Fruit fly (Drosophila melanogaster) whole organism, embryonic: ENCODE measurements around the gene Gale.

Experiments
- Antp ChIP-seq: fragments of 200-800 bp; sonication (Bioruptor generic); optimal IDR thresholded peaks from 3 replicates; lab custom pipeline; 2016; ENCODE audit warnings: missing biosample characterization, missing genetic modification characterization
- Atf-2 ChIP-seq: fragments of 200-800 bp; sonication (Bioruptor generic); optimal IDR thresholded peaks from 2 replicates; lab custom pipeline; 2016; ENCODE audit warnings: missing biosample characterization, missing genetic modification characterization
- CG11093 ChIP-seq: fragments of 200-800 bp; sonication (Bioruptor generic); IDR thresholded peaks from 3 replicates; pipeline ENCODE4 v1.3.6; 2022; ENCODE audit warnings: missing biosample characterization, missing genetic modification characterization
- CG11723 ChIP-seq: fragments of 200-800 bp; sonication (Bioruptor generic); optimal IDR thresholded peaks from 2 replicates; lab custom pipeline; 2017; ENCODE audit warnings: missing biosample characterization, mild to moderate bottlenecking, missing genetic modification characterization
- CG12769 ChIP-seq: fragments of 200-800 bp; sonication (Bioruptor generic); optimal IDR thresholded peaks from 2 replicates; lab custom pipeline; 2019; ENCODE audit warnings: missing biosample characterization, mild to moderate bottlenecking, missing genetic modification characterization, moderate library complexity
- CG15479 ChIP-seq: fragments of 200-800 bp; sonication (Bioruptor generic); optimal IDR thresholded peaks from 3 replicates; lab custom pipeline; 2019; ENCODE audit warnings: missing biosample characterization, mild to moderate bottlenecking, missing genetic modification characterization, moderate library complexity
- CG16813 ChIP-seq: fragments of 200-800 bp; sonication (Bioruptor generic); IDR thresholded peaks from 3 replicates; pipeline ENCODE4 v1.3.6; 2022; ENCODE audit warnings: missing biosample characterization, missing genetic modification characterization; ENCODE audit not compliant: partially characterized antibody
- CG16863 ChIP-seq: fragments of 200-800 bp; sonication (Bioruptor generic); optimal IDR thresholded peaks from 3 replicates; lab custom pipeline; 2016; ENCODE audit warnings: missing biosample characterization, missing genetic modification characterization
- CG17385 ChIP-seq: fragments of 200-800 bp; sonication (Bioruptor generic); optimal IDR thresholded peaks from 3 replicates; lab custom pipeline; 2018; ENCODE audit warnings: missing biosample characterization, mild to moderate bottlenecking, missing genetic modification characterization
- CG17612 ChIP-seq: fragments of 200-800 bp; sonication (Bioruptor generic); IDR thresholded peaks from 2 replicates; pipeline ENCODE4 v1.3.6; 2022; ENCODE audit warnings: missing biosample characterization, missing genetic modification characterization
- CG18476 ChIP-seq: fragments of 200-800 bp; sonication (Bioruptor generic); optimal IDR thresholded peaks from 2 replicates; lab custom pipeline; 2016; ENCODE audit warnings: missing biosample characterization, mild to moderate bottlenecking, missing genetic modification characterization
- CG18599 ChIP-seq: fragments of 200-800 bp; sonication (Bioruptor generic); optimal IDR thresholded peaks from 3 replicates; lab custom pipeline; 2017; ENCODE audit warnings: missing biosample characterization, missing genetic modification characterization, mild to moderate bottlenecking, moderate library complexity, missing genetic modification reagents
- CG3281 ChIP-seq: fragments of 200-800 bp; sonication (Bioruptor generic); optimal IDR thresholded peaks from 3 replicates; lab custom pipeline; 2017; ENCODE audit warnings: missing biosample characterization, mild to moderate bottlenecking, missing genetic modification characterization
- CG4617 ChIP-seq: fragments of 200-800 bp; sonication (Bioruptor generic); optimal IDR thresholded peaks from 3 replicates; lab custom pipeline; 2016; ENCODE audit warnings: missing biosample characterization, missing genetic modification characterization, borderline replicate concordance
- CG6791 ChIP-seq: fragments of 200-800 bp; sonication (Bioruptor generic); IDR thresholded peaks from 3 replicates; pipeline ENCODE4 v1.3.6; 2022; ENCODE audit warnings: missing biosample characterization, missing genetic modification characterization; ENCODE audit not compliant: partially characterized antibody
- CG7556 ChIP-seq: fragments of 200-800 bp; sonication (Bioruptor generic); optimal IDR thresholded peaks from 2 replicates; lab custom pipeline; 2017; ENCODE audit warnings: missing biosample characterization, mild to moderate bottlenecking, missing genetic modification characterization
- CG7786 ChIP-seq: fragments of 200-800 bp; sonication (Bioruptor generic); optimal IDR thresholded peaks from 2 replicates; lab custom pipeline; 2016; ENCODE audit warnings: missing biosample characterization, missing genetic modification characterization
- Dek ChIP-seq: fragments of 200-800 bp; sonication (Bioruptor generic); optimal IDR thresholded peaks from 3 replicates; lab custom pipeline; 2019; ENCODE audit warnings: missing biosample characterization, mild to moderate bottlenecking, missing genetic modification characterization, moderate library complexity
- Dip3 ChIP-seq: fragments of 200-800 bp; sonication (Bioruptor generic); optimal IDR thresholded peaks from 3 replicates; lab custom pipeline; 2016; ENCODE audit warnings: missing biosample characterization, missing genetic modification characterization
- Fer1 ChIP-seq: fragments of 200-800 bp; sonication (Bioruptor generic); optimal IDR thresholded peaks from 2 replicates; lab custom pipeline; 2017; ENCODE audit warnings: missing biosample characterization, mild to moderate bottlenecking, missing genetic modification characterization
- Fer3 ChIP-seq: fragments of 200-800 bp; sonication (Bioruptor generic); optimal IDR thresholded peaks from 2 replicates; lab custom pipeline; 2018; ENCODE audit warnings: missing biosample characterization, mild to moderate bottlenecking, missing genetic modification characterization, moderate library complexity
- H2.0 ChIP-seq: fragments of 200-800 bp; sonication (Bioruptor generic); IDR thresholded peaks from 2 replicates; pipeline ENCODE4 v1.3.6; 2022; ENCODE audit warnings: missing biosample characterization, missing genetic modification characterization
- HHEX ChIP-seq: fragments of 200-800 bp; sonication (Bioruptor generic); optimal IDR thresholded peaks from 3 replicates; lab custom pipeline; 2017; ENCODE audit warnings: missing biosample characterization, mild to moderate bottlenecking, missing genetic modification characterization, missing genetic modification reagents
- Hmx ChIP-seq: fragments of 200-800 bp; sonication (Bioruptor generic); optimal IDR thresholded peaks from 2 replicates; lab custom pipeline; 2016; ENCODE audit warnings: missing biosample characterization, missing genetic modification characterization
- Hr3 ChIP-seq: fragments of 200-800 bp; sonication (Bioruptor generic); optimal IDR thresholded peaks from 3 replicates; lab custom pipeline; 2016; ENCODE audit warnings: missing biosample characterization, missing genetic modification characterization
- Mrtf ChIP-seq: fragments of 200-800 bp; sonication (Bioruptor generic); IDR thresholded peaks from 3 replicates; pipeline ENCODE4 v1.3.6; 2022; ENCODE audit warnings: missing biosample characterization, missing genetic modification characterization
- Nf-YA ChIP-seq: fragments of 200-800 bp; sonication (Bioruptor generic); IDR thresholded peaks from 2 replicates; pipeline ENCODE4 v1.3.6; 2022; ENCODE audit warnings: missing biosample characterization, missing genetic modification characterization
- Sox100B ChIP-seq: fragments of 200-800 bp; sonication (Bioruptor generic); optimal IDR thresholded peaks from 3 replicates; lab custom pipeline; 2018; ENCODE audit warnings: missing biosample characterization, mild to moderate bottlenecking, missing genetic modification characterization
- Spps ChIP-seq: fragments of 200-800 bp; sonication (Bioruptor generic); optimal IDR thresholded peaks from 2 replicates; lab custom pipeline; 2018; ENCODE audit warnings: missing biosample characterization, mild to moderate bottlenecking, missing genetic modification characterization
- YL-1 ChIP-seq: fragments of 200-800 bp; sonication (Bioruptor generic); optimal IDR thresholded peaks from 3 replicates; lab custom pipeline; 2017; ENCODE audit warnings: missing biosample characterization, mild to moderate bottlenecking, missing genetic modification characterization
- chif ChIP-seq, 2 experiments: fragments of 200-800 bp; sonication (Bioruptor generic); optimal IDR thresholded peaks; 3 replicates each; lab custom pipeline; 2016; ENCODE audit warnings: missing biosample characterization in 2 of 2, missing genetic modification characterization in 2 of 2
- dm ChIP-seq: fragments of 200-800 bp; sonication (Bioruptor generic); optimal IDR thresholded peaks from 3 replicates; lab custom pipeline; 2016; ENCODE audit warnings: missing biosample characterization, missing genetic modification characterization
- dmrt11E ChIP-seq: fragments of 200-800 bp; sonication (Bioruptor generic); optimal IDR thresholded peaks from 3 replicates; lab custom pipeline; 2018; ENCODE audit warnings: missing biosample characterization, mild to moderate bottlenecking, missing genetic modification characterization, moderate library complexity
- grau ChIP-seq: fragments of 200-800 bp; optimal IDR thresholded peaks from 3 replicates; lab custom pipeline; 2019; ENCODE audit warnings: missing biosample characterization, mild to moderate bottlenecking, missing genetic modification characterization, moderate library complexity
- hth ChIP-seq: fragments of >200 bp; optimal IDR thresholded peaks from 2 replicates; lab custom pipeline; 2017; ENCODE audit warnings: inconsistent platforms
- lov ChIP-seq, 2 experiments: fragments of 200-800 bp in 1 of 2; fragments of >200 bp in 1 of 2; sonication (Bioruptor generic) in 1 of 2; IDR thresholded peaks in 1 of 2; optimal IDR thresholded peaks in 1 of 2; 2 replicates in 1 of 2; 3 replicates in 1 of 2; pipeline versions ENCODE4 v1.3.6 to Lab custom; 2017 to 2022; ENCODE audit warnings: missing biosample characterization in 1 of 2, missing genetic modification characterization in 1 of 2
- luna ChIP-seq: fragments of 200-800 bp; sonication (Bioruptor generic); optimal IDR thresholded peaks from 2 replicates; lab custom pipeline; 2016; ENCODE audit warnings: missing biosample characterization, missing genetic modification characterization
- oc ChIP-seq: fragments of 200-800 bp; sonication (Bioruptor generic); optimal IDR thresholded peaks from 2 replicates; lab custom pipeline; 2018; ENCODE audit warnings: missing biosample characterization, mild to moderate bottlenecking, missing genetic modification characterization, moderate library complexity
- org-1 ChIP-seq: fragments of 200-800 bp; sonication (Bioruptor generic); optimal IDR thresholded peaks from 2 replicates; lab custom pipeline; 2017; ENCODE audit warnings: missing biosample characterization, missing genetic modification characterization
- p53 ChIP-seq: fragments of 200-800 bp; sonication (Bioruptor generic); optimal IDR thresholded peaks from 2 replicates; lab custom pipeline; 2016; ENCODE audit warnings: missing biosample characterization, missing genetic modification characterization
- pan ChIP-seq, 4 experiments: fragments of >200 bp in 3 of 4; fragments of 200-800 bp in 1 of 4; sonication (Bioruptor generic) in 1 of 4; optimal IDR thresholded peaks in 3 of 4; IDR thresholded peaks in 1 of 4; 2 replicates each; pipeline versions ENCODE4 v1.3.6 to Lab custom; 2017 to 2022; ENCODE audit warnings: missing biosample characterization in 2 of 4, missing genetic modification characterization in 2 of 4, mixed read lengths in 1 of 4
- sob ChIP-seq: fragments of 200-800 bp; sonication (Bioruptor generic); IDR thresholded peaks from 2 replicates; pipeline ENCODE4 v1.3.6; 2022; ENCODE audit warnings: missing biosample characterization, missing genetic modification characterization
- stwl ChIP-seq: fragments of 200-800 bp; sonication (Bioruptor generic); optimal IDR thresholded peaks from 3 replicates; lab custom pipeline; 2018; ENCODE audit warnings: missing biosample characterization, mild to moderate bottlenecking, missing genetic modification characterization, moderate library complexity
- tgo ChIP-seq: fragments of 200-800 bp; sonication (Bioruptor generic); IDR thresholded peaks from 3 replicates; pipeline ENCODE4 v1.3.6; 2022; ENCODE audit warnings: missing biosample characterization, missing genetic modification characterization
- toy ChIP-seq: fragments of 200-800 bp; sonication (Bioruptor generic); IDR thresholded peaks from 2 replicates; pipeline ENCODE4 v1.3.6; 2022; ENCODE audit warnings: missing biosample characterization, missing genetic modification characterization
- trh ChIP-seq: fragments of 200-800 bp; sonication (Bioruptor generic); optimal IDR thresholded peaks from 2 replicates; lab custom pipeline; 2016; ENCODE audit warnings: missing biosample characterization, missing genetic modification characterization
- wdn ChIP-seq: fragments of 200-800 bp; sonication (Bioruptor generic); IDR thresholded peaks from 2 replicates; pipeline ENCODE4 v1.3.6; 2022; ENCODE audit warnings: missing biosample characterization, missing genetic modification characterization
- zfh1 ChIP-seq: fragments of 200-800 bp; sonication (Bioruptor generic); IDR thresholded peaks from 3 replicates; pipeline ENCODE4 v1.3.6; 2022; ENCODE audit warnings: missing biosample characterization, missing genetic modification characterization

Gene Gale

dm6 chr3L:621097-621967 lies 27.0 kb upstream of the Gale start (continued):
- TF ChIP-seq CG11093 (GFP tag; lab: Robert Waterston, UW) (peak; percentile 35; the same call in 1 of the 3 replicates), toy (GFP tag; lab: Robert Waterston, UW) (no peak), CG3281 (GFP tag; lab: Kevin White, UChicago) (no peak), CG4617 (GFP tag; lab: Kevin White, UChicago) (peak; percentile 76), H2.0 (peak; percentile 57), grau (tag; lab: Kevin White, UChicago) (peak; percentile 77), Spps (peak; percentile 84), Hr3 (GFP tag; lab: Kevin White, UChicago) (peak; percentile 70), Fer1 (peak; percentile 4), Fer3 (tag; lab: Kevin White, UChicago) (peak; percentile 5), Nf-YA (GFP tag; lab: Robert Waterston, UW) (no peak), CG17612 (GFP tag; lab: Robert Waterston, UW) (no peak), HHEX (GFP tag; lab: Kevin White, UChicago) (peak; percentile 28), lov (optimal IDR thresholded peaks at IDR 0.05; lab: Kevin White, UChicago) (no peak), lov (GFP tag; IDR thresholded peaks at IDR 0.05; lab: Robert Waterston, UW) (peak; percentile 93), Hmx (GFP tag; lab: Kevin White, UChicago) (no peak), trh (GFP tag; lab: Kevin White, UChicago) (peak; percentile 38), CG11723 (peak; percentile 65), CG18476 (GFP tag; lab: Kevin White, UChicago) (peak; percentile 68), CG16863 (GFP tag; lab: Kevin White, UChicago) (peak; percentile 73), YL-1 (GFP tag; lab: Kevin White, UChicago) (peak; percentile 36), Sox100B (peak; percentile 57), p53 (GFP tag; lab: Kevin White, UChicago) (no peak), oc (tag; lab: Kevin White, UChicago) (peak; percentile 80), Dek (tag; lab: Kevin White, UChicago) (no peak), Antp (peak; percentile 54), CG12769 (peak; percentile 21), pan (optimal IDR thresholded peaks at IDR 0.05; lab: Kevin White, UChicago) (no peak), pan (GFP tag; optimal IDR thresholded peaks at IDR 0.05 in 1 of 2, IDR thresholded peaks at IDR 0.05 in 1 of 2) (peak in 1 of 2 experiments; percentile 49), luna (GFP tag; lab: Kevin White, UChicago) (no peak), CG6791 (GFP tag; lab: Robert Waterston, UW) (no peak), CG18599 (GFP tag; lab: Kevin White, UChicago) (peak; percentile 7), CG7786 (peak; percentile 47), Mrtf (no peak), org-1 (GFP tag; lab: Kevin White, UChicago) (peak; percentile 77), chif (GFP tag; optimal IDR thresholded peaks at IDR 0.05; lab: Kevin White, UChicago) (peak; percentile 57 to 92), CG7556 (GFP tag; lab: Kevin White, UChicago) (peak; percentile 80), CG17385 (GFP tag; lab: Kevin White, UChicago) (peak; percentile 61), dm (peak; percentile 10), Dip3 (GFP tag; lab: Kevin White, UChicago) (no peak), CG15479 (GFP tag; lab: Kevin White, UChicago) (peak; percentile 92), stwl (peak; percentile 73), zfh1 (GFP tag; lab: Robert Waterston, UW) (peak; percentile 92), hth (lab: Kevin White, UChicago) (no peak), Atf-2 (GFP tag; lab: Kevin White, UChicago) (peak; percentile 64), sob (peak; percentile 60; the same call in 1 of the 2 replicates), wdn (GFP tag; lab: Robert Waterston, UW) (no peak), dmrt11E (tag; lab: Kevin White, UChicago) (peak; percentile 97), tgo (GFP tag; lab: Robert Waterston, UW) (peak; percentile 63; the same call in 1 of the 3 replicates), CG16813 (GFP tag; lab: Robert Waterston, UW) (no peak)
